Comparison of ENCODE assay signal across 1 fruit fly cellular context in genomic region chr2L:11192691-11193090, dm6.
TF ChIP-seq lines count a peak whose summit lies in the region.

No protein-coding gene starts in this region.

TF ChIP-seq in whole organism, embryonic, 481 proteins besides CTCF, POLR2A, EP300 and RAD21 (continued from another document and continues in another):
- no peak for TF ChIP-seq en (GFP tag; optimal IDR thresholded peaks at IDR 0.05; lab: Kevin White, UChicago)
- TF ChIP-seq Sin3A (optimal IDR thresholded peaks at IDR 0.05; lab: Kevin White, UChicago): no peak
- TF ChIP-seq CG8281 (tag; optimal IDR thresholded peaks at IDR 0.05; lab: Kevin White, UChicago): no peak
- TF ChIP-seq hkb (optimal IDR thresholded peaks at IDR 0.05; lab: Kevin White, UChicago): no peak
- TF ChIP-seq hkb (GFP tag; IDR thresholded peaks at IDR 0.05; lab: Robert Waterston, UW): peak; percentile 77
- TF ChIP-seq bab2 (GFP tag; optimal IDR thresholded peaks at IDR 0.05; lab: Kevin White, UChicago): peak; percentile 62
- TF ChIP-seq CG13624 (GFP tag; optimal IDR thresholded peaks at IDR 0.05; lab: Kevin White, UChicago): no peak
- peak; percentile 60 for TF ChIP-seq Blimp-1 (GFP tag; optimal IDR thresholded peaks at IDR 0.05; lab: Kevin White, UChicago)
- no peak for TF ChIP-seq CG6175 (GFP tag; IDR thresholded peaks at IDR 0.05; lab: Robert Waterston, UW)
- TF ChIP-seq ato (GFP tag; IDR thresholded peaks at IDR 0.05; lab: Robert Waterston, UW; ENCODE audit: partially characterized antibody): no peak
- peak; percentile 30 for TF ChIP-seq CG9817 (tag; optimal IDR thresholded peaks at IDR 0.05; lab: Kevin White, UChicago)
- no peak for TF ChIP-seq CG34376 (GFP tag; optimal IDR thresholded peaks at IDR 0.05; lab: Kevin White, UChicago)
- TF ChIP-seq CG2712 (tag; optimal IDR thresholded peaks at IDR 0.05; lab: Kevin White, UChicago): peak; percentile 74
- TF ChIP-seq ems (GFP tag; optimal IDR thresholded peaks at IDR 0.05; lab: Kevin White, UChicago): peak; percentile 39
- peak; percentile 64 for TF ChIP-seq CG10979 (tag; optimal IDR thresholded peaks at IDR 0.05; lab: Kevin White, UChicago)
- no peak for TF ChIP-seq CG17568 (GFP tag; optimal IDR thresholded peaks at IDR 0.05; lab: Kevin White, UChicago)
- TF ChIP-seq B-H1 (GFP tag; IDR thresholded peaks at IDR 0.05; lab: Robert Waterston, UW): 0 out of 3 replicates have a peak, but pooled peaks have one; percentile 20
- TF ChIP-seq tup (GFP tag; optimal IDR thresholded peaks at IDR 0.05; lab: Kevin White, UChicago): no peak
- peak; percentile 67; the same call in 2 of the 3 replicates for TF ChIP-seq H15 (GFP tag; IDR thresholded peaks at IDR 0.05; lab: Robert Waterston, UW)
- no peak for TF ChIP-seq gro (GFP tag; optimal IDR thresholded peaks at IDR 0.05; lab: Kevin White, UChicago)
- peak; percentile 51 for TF ChIP-seq CG10209 (GFP tag; optimal IDR thresholded peaks at IDR 0.05; lab: Kevin White, UChicago)
- no peak for TF ChIP-seq Dp (GFP tag; optimal IDR thresholded peaks at IDR 0.05; lab: Kevin White, UChicago)
- peak; percentile 65; the same call in 2 of the 3 replicates for TF ChIP-seq CG11093 (GFP tag; IDR thresholded peaks at IDR 0.05; lab: Robert Waterston, UW)
- no peak for TF ChIP-seq CG11695 (GFP tag; IDR thresholded peaks at IDR 0.05; lab: Robert Waterston, UW)
- peak; percentile 79 for TF ChIP-seq Ssrp (tag; optimal IDR thresholded peaks at IDR 0.05; lab: Kevin White, UChicago)
- TF ChIP-seq Hey (tag; optimal IDR thresholded peaks at IDR 0.05; lab: Kevin White, UChicago): no peak
- peak; percentile 60 for TF ChIP-seq pnt (GFP tag; optimal IDR thresholded peaks at IDR 0.05; lab: Kevin White, UChicago)
- TF ChIP-seq TFAM (GFP tag; optimal IDR thresholded peaks at IDR 0.05; lab: Kevin White, UChicago): no peak
- no peak for TF ChIP-seq Mrtf (GFP tag; IDR thresholded peaks at IDR 0.05; lab: Robert Waterston, UW)
- no peak for TF ChIP-seq CG17802 (tag; optimal IDR thresholded peaks at IDR 0.05; lab: Kevin White, UChicago)
- TF ChIP-seq CG13894 (tag; optimal IDR thresholded peaks at IDR 0.05; lab: Kevin White, UChicago): no peak
- no peak for TF ChIP-seq Dek (tag; optimal IDR thresholded peaks at IDR 0.05; lab: Kevin White, UChicago)
- TF ChIP-seq Ravus (GFP tag; IDR thresholded peaks at IDR 0.05; lab: Robert Waterston, UW): no peak
- TF ChIP-seq CG18619 (GFP tag; optimal IDR thresholded peaks at IDR 0.05; lab: Kevin White, UChicago): peak; percentile 18
- no peak for TF ChIP-seq CG6813 (GFP tag; optimal IDR thresholded peaks at IDR 0.05; lab: Kevin White, UChicago)
- TF ChIP-seq HmgD (GFP tag; optimal IDR thresholded peaks at IDR 0.05; lab: Kevin White, UChicago): no peak
- peak; percentile 60 for TF ChIP-seq CG4424 (GFP tag; optimal IDR thresholded peaks at IDR 0.05; lab: Kevin White, UChicago)
- TF ChIP-seq oc (tag; optimal IDR thresholded peaks at IDR 0.05; lab: Kevin White, UChicago): peak; percentile 86
- peak; percentile 69 for TF ChIP-seq CoRest (tag; optimal IDR thresholded peaks at IDR 0.05; lab: Kevin White, UChicago)
- no peak for TF ChIP-seq CG13123 (GFP tag; optimal IDR thresholded peaks at IDR 0.05; lab: Kevin White, UChicago)
- 0 out of 2 replicates have a peak, but pooled peaks have one; percentile 30 for TF ChIP-seq CG3847 (GFP tag; IDR thresholded peaks at IDR 0.05; lab: Robert Waterston, UW)
- peak; percentile 74 for TF ChIP-seq CG33557 (GFP tag; optimal IDR thresholded peaks at IDR 0.05; lab: Kevin White, UChicago)
- TF ChIP-seq CG14014 (GFP tag; IDR thresholded peaks at IDR 0.05; lab: Robert Waterston, UW): no peak
- TF ChIP-seq lola (GFP tag; optimal IDR thresholded peaks at IDR 0.05; lab: Kevin White, UChicago): peak in 1 of 3 experiments; percentile 76
- no peak for TF ChIP-seq pzg (GFP tag; optimal IDR thresholded peaks at IDR 0.05; lab: Kevin White, UChicago)
- TF ChIP-seq Max (GFP tag; optimal IDR thresholded peaks at IDR 0.05; lab: Kevin White, UChicago): no peak
- TF ChIP-seq bsh (GFP tag; optimal IDR thresholded peaks at IDR 0.05; lab: Kevin White, UChicago): peak in 1 of 2 experiments; percentile 91
- TF ChIP-seq NfI (GFP tag; optimal IDR thresholded peaks at IDR 0.05; lab: Kevin White, UChicago): peak; percentile 54
- TF ChIP-seq Hmr (GFP tag; optimal IDR thresholded peaks at IDR 0.05; lab: Kevin White, UChicago): no peak
- no peak for TF ChIP-seq jumu (GFP tag; optimal IDR thresholded peaks at IDR 0.05; lab: Kevin White, UChicago)
- peak; percentile 16 for TF ChIP-seq dm (GFP tag; optimal IDR thresholded peaks at IDR 0.05; lab: Kevin White, UChicago)
- TF ChIP-seq Bgb (GFP tag; IDR thresholded peaks at IDR 0.05; lab: Robert Waterston, UW; ENCODE audit: partially characterized antibody): no peak
- TF ChIP-seq CG9932 (GFP tag; IDR thresholded peaks at IDR 0.05; lab: Robert Waterston, UW): no peak
- TF ChIP-seq disco-r (GFP tag; optimal IDR thresholded peaks at IDR 0.05; lab: Kevin White, UChicago): no peak
- peak; percentile 74 for TF ChIP-seq ara (GFP tag; IDR thresholded peaks at IDR 0.05; lab: Robert Waterston, UW)
- TF ChIP-seq CG13296 (GFP tag; optimal IDR thresholded peaks at IDR 0.05; lab: Kevin White, UChicago): no peak
- no peak for TF ChIP-seq Dref (GFP tag; IDR thresholded peaks at IDR 0.05; lab: Robert Waterston, UW)
- peak; percentile 68 for TF ChIP-seq CG17829 (tag; optimal IDR thresholded peaks at IDR 0.05; lab: Kevin White, UChicago)
- peak; percentile 50 for TF ChIP-seq CG12236 (GFP tag; optimal IDR thresholded peaks at IDR 0.05; lab: Kevin White, UChicago)
- TF ChIP-seq Deaf1 (tag; optimal IDR thresholded peaks at IDR 0.05; lab: Kevin White, UChicago): no peak
- TF ChIP-seq CG7963 (GFP tag; IDR thresholded peaks at IDR 0.05; lab: Robert Waterston, UW; ENCODE audit: partially characterized antibody): no peak
- TF ChIP-seq odd (GFP tag; optimal IDR thresholded peaks at IDR 0.05; lab: Kevin White, UChicago): no peak
- TF ChIP-seq CG11456 (GFP tag; IDR thresholded peaks at IDR 0.05; lab: Robert Waterston, UW): 0 out of 3 replicates have a peak, but pooled peaks have one; percentile 27
- TF ChIP-seq CG2875 (GFP tag; optimal IDR thresholded peaks at IDR 0.05; lab: Kevin White, UChicago): peak; percentile 72
- peak; percentile 84 for TF ChIP-seq gsb-n (tag; optimal IDR thresholded peaks at IDR 0.05; lab: Kevin White, UChicago)
- peak; percentile 68 for TF ChIP-seq E2f1 (GFP tag; IDR thresholded peaks at IDR 0.05; lab: Robert Waterston, UW)
- TF ChIP-seq C15 (GFP tag; IDR thresholded peaks at IDR 0.05; lab: Robert Waterston, UW): no peak
- no peak for TF ChIP-seq sc (optimal IDR thresholded peaks at IDR 0.05; lab: Kevin White, UChicago)
- peak; percentile 48 for TF ChIP-seq sc (GFP tag; optimal IDR thresholded peaks at IDR 0.05; lab: Kevin White, UChicago)
- no peak for TF ChIP-seq Atf6 (GFP tag; IDR thresholded peaks at IDR 0.05; lab: Robert Waterston, UW)
- TF ChIP-seq mirr (GFP tag; optimal IDR thresholded peaks at IDR 0.05; lab: Kevin White, UChicago): no peak
- peak; percentile 17 for TF ChIP-seq CG18599 (GFP tag; optimal IDR thresholded peaks at IDR 0.05; lab: Kevin White, UChicago)
- peak; percentile 57 for TF ChIP-seq NC2β (GFP tag; optimal IDR thresholded peaks at IDR 0.05; lab: Kevin White, UChicago)
- no peak for TF ChIP-seq CG17612 (GFP tag; IDR thresholded peaks at IDR 0.05; lab: Robert Waterston, UW)
- TF ChIP-seq dati (GFP tag; IDR thresholded peaks at IDR 0.05; lab: Robert Waterston, UW): peak; percentile 28; the same call in 1 of the 2 replicates
- peak; percentile 19 for TF ChIP-seq CG7745 (tag; optimal IDR thresholded peaks at IDR 0.05; lab: Kevin White, UChicago)
- no peak for TF ChIP-seq bbx (GFP tag; IDR thresholded peaks at IDR 0.05; lab: Robert Waterston, UW; ENCODE audit: partially characterized antibody)
- no peak for TF ChIP-seq Dip2 (GFP tag; IDR thresholded peaks at IDR 0.05; lab: Robert Waterston, UW)
- no peak for TF ChIP-seq Poxn (GFP tag; IDR thresholded peaks at IDR 0.05; lab: Robert Waterston, UW)
- no peak for TF ChIP-seq cad (GFP tag; optimal IDR thresholded peaks at IDR 0.05; lab: Kevin White, UChicago)
- TF ChIP-seq ftz-f1 (GFP tag; optimal IDR thresholded peaks at IDR 0.05; lab: Kevin White, UChicago): no peak
- TF ChIP-seq tap (tag; optimal IDR thresholded peaks at IDR 0.05; lab: Kevin White, UChicago): peak; percentile 28
- TF ChIP-seq pho (GFP tag; optimal IDR thresholded peaks at IDR 0.05; lab: Kevin White, UChicago): no peak
- no peak for TF ChIP-seq aop (GFP tag; IDR thresholded peaks at IDR 0.05; lab: Robert Waterston, UW)
- peak; percentile 38 for TF ChIP-seq CG10366 (GFP tag; IDR thresholded peaks at IDR 0.05; lab: Robert Waterston, UW)
- peak; percentile 32 for TF ChIP-seq Mad (GFP tag; optimal IDR thresholded peaks at IDR 0.05; lab: Kevin White, UChicago)
- TF ChIP-seq sisA (GFP tag; IDR thresholded peaks at IDR 0.05; lab: Robert Waterston, UW): peak; percentile 70
- TF ChIP-seq lov (optimal IDR thresholded peaks at IDR 0.05; lab: Kevin White, UChicago): no peak
- TF ChIP-seq lov (GFP tag; IDR thresholded peaks at IDR 0.05; lab: Robert Waterston, UW): 0 out of 3 replicates have a peak, but pooled peaks have one; percentile 67
- peak; percentile 67 for TF ChIP-seq CG4707 (GFP tag; optimal IDR thresholded peaks at IDR 0.05; lab: Kevin White, UChicago)
- TF ChIP-seq CG9797 (GFP tag; optimal IDR thresholded peaks at IDR 0.05; lab: Kevin White, UChicago): no peak
- TF ChIP-seq CG10565 (GFP tag; optimal IDR thresholded peaks at IDR 0.05; lab: Kevin White, UChicago): no peak
- TF ChIP-seq lbe (GFP tag; optimal IDR thresholded peaks at IDR 0.05; lab: Kevin White, UChicago): no peak
- peak; percentile 43; the same call in 1 of the 3 replicates for TF ChIP-seq CG2199 (GFP tag; IDR thresholded peaks at IDR 0.05; lab: Robert Waterston, UW)
- peak; percentile 50; the same call in 1 of the 2 replicates for TF ChIP-seq stc (GFP tag; IDR thresholded peaks at IDR 0.05; lab: Robert Waterston, UW)
- peak; percentile 52 for TF ChIP-seq Hr3 (GFP tag; optimal IDR thresholded peaks at IDR 0.05; lab: Kevin White, UChicago)
- no peak for TF ChIP-seq Sry-β (GFP tag; optimal IDR thresholded peaks at IDR 0.05; lab: Kevin White, UChicago)
- TF ChIP-seq CG12104 (GFP tag; optimal IDR thresholded peaks at IDR 0.05; lab: Kevin White, UChicago): peak; percentile 19
- TF ChIP-seq Spps (tag; optimal IDR thresholded peaks at IDR 0.05; lab: Kevin White, UChicago): peak; percentile 37
- TF ChIP-seq z (GFP tag; IDR thresholded peaks at IDR 0.05; lab: Robert Waterston, UW): no peak
- TF ChIP-seq Ets65A (GFP tag; lab: Kevin White, UChicago): peak; percentile 83
- TF ChIP-seq CG5180 (GFP tag; optimal IDR thresholded peaks at IDR 0.05; lab: Kevin White, UChicago): no peak
- TF ChIP-seq unc-4 (GFP tag; IDR thresholded peaks at IDR 0.05; lab: Robert Waterston, UW; ENCODE audit: partially characterized antibody): no peak
- TF ChIP-seq abd-A (tag; optimal IDR thresholded peaks at IDR 0.05; lab: Kevin White, UChicago): no peak
- TF ChIP-seq esg (GFP tag; conservative IDR thresholded peaks at IDR 0.05; lab: Robert Waterston, UW): peak; percentile 13; the same call in 1 of the 2 replicates
- TF ChIP-seq MESR4 (GFP tag; optimal IDR thresholded peaks at IDR 0.05; lab: Kevin White, UChicago): no peak
- 0 out of 3 replicates have a peak, but pooled peaks have one; percentile 13 for TF ChIP-seq CG2889 (GFP tag; IDR thresholded peaks at IDR 0.05; lab: Robert Waterston, UW)
- TF ChIP-seq dan (GFP tag; IDR thresholded peaks at IDR 0.05; lab: Robert Waterston, UW): no peak
- TF ChIP-seq CG7556 (GFP tag; optimal IDR thresholded peaks at IDR 0.05; lab: Kevin White, UChicago): peak; percentile 60
- TF ChIP-seq CG15269 (tag; optimal IDR thresholded peaks at IDR 0.05; lab: Kevin White, UChicago): peak; percentile 37
- no peak for TF ChIP-seq HLHmδ (GFP tag; optimal IDR thresholded peaks at IDR 0.05; lab: Kevin White, UChicago)
- TF ChIP-seq Dll (GFP tag; IDR thresholded peaks at IDR 0.05; lab: Robert Waterston, UW; ENCODE audit: partially characterized antibody): no peak
- TF ChIP-seq CG15601 (tag; optimal IDR thresholded peaks at IDR 0.05; lab: Kevin White, UChicago): peak; percentile 79
- TF ChIP-seq CG15514 (GFP tag; optimal IDR thresholded peaks at IDR 0.05; lab: Kevin White, UChicago): no peak
- peak; percentile 48 for TF ChIP-seq org-1 (GFP tag; optimal IDR thresholded peaks at IDR 0.05; lab: Kevin White, UChicago)
- TF ChIP-seq CG2202 (tag; optimal IDR thresholded peaks at IDR 0.05; lab: Kevin White, UChicago): peak; percentile 61
- TF ChIP-seq HLH4C (GFP tag; IDR thresholded peaks at IDR 0.05; lab: Robert Waterston, UW; ENCODE audit: partially characterized antibody): no peak
- TF ChIP-seq grn (GFP tag; optimal IDR thresholded peaks at IDR 0.05; lab: Kevin White, UChicago): no peak
- TF ChIP-seq zen2 (GFP tag; IDR thresholded peaks at IDR 0.05; lab: Robert Waterston, UW; ENCODE audit: partially characterized antibody): no peak
- TF ChIP-seq CG9727 (GFP tag; optimal IDR thresholded peaks at IDR 0.05; lab: Kevin White, UChicago): peak; percentile 49
- TF ChIP-seq CG2129 (GFP tag; IDR thresholded peaks at IDR 0.05; lab: Robert Waterston, UW; ENCODE audit: partially characterized antibody): no peak
- TF ChIP-seq sd (tag; optimal IDR thresholded peaks at IDR 0.05; lab: Kevin White, UChicago): peak; percentile 39
- peak; percentile 63; the same call in 1 of the 2 replicates for TF ChIP-seq onecut (GFP tag; IDR thresholded peaks at IDR 0.05; lab: Robert Waterston, UW)
- no peak for TF ChIP-seq usp (GFP tag; optimal IDR thresholded peaks at IDR 0.05; lab: Kevin White, UChicago)
- no peak for TF ChIP-seq CG2120 (GFP tag; optimal IDR thresholded peaks at IDR 0.05; lab: Kevin White, UChicago)
- TF ChIP-seq croc (GFP tag; conservative IDR thresholded peaks at IDR 0.05; lab: Robert Waterston, UW): peak; percentile 40; the same call in 2 of the 3 replicates
- TF ChIP-seq sim (GFP tag; IDR thresholded peaks at IDR 0.05; lab: Robert Waterston, UW): no peak
- TF ChIP-seq Hr51 (GFP tag; optimal IDR thresholded peaks at IDR 0.05; lab: Kevin White, UChicago): peak in 1 of 2 experiments; percentile 22
- TF ChIP-seq CG3281 (GFP tag; optimal IDR thresholded peaks at IDR 0.05; lab: Kevin White, UChicago): no peak
- no peak for TF ChIP-seq CG6654 (GFP tag; optimal IDR thresholded peaks at IDR 0.05; lab: Kevin White, UChicago)
- peak; percentile 61; the same call in 1 of the 2 replicates for TF ChIP-seq CG14441 (GFP tag; IDR thresholded peaks at IDR 0.05; lab: Robert Waterston, UW)
- TF ChIP-seq sqz (GFP tag; optimal IDR thresholded peaks at IDR 0.05; lab: Kevin White, UChicago): no peak
- TF ChIP-seq Lpt (GFP tag; optimal IDR thresholded peaks at IDR 0.05; lab: Kevin White, UChicago): no peak
